Worm (Caenorhabditis elegans) whole organism, L4 larva: ENCODE measurements around the gene ubc-18.

ENCODE experiments used
- F10B5.3 ChIP-seq: sonication (generic microtip); optimal IDR thresholded peaks from 2 replicates; lab custom pipeline; 2016; ENCODE audit warnings: mild to moderate bottlenecking, missing genetic modification characterization, missing compliant biosample characterization
- F26F4.8 ChIP-seq: fragments of 200-800 bp; sonication (Bioruptor generic); conservative IDR thresholded peaks from 2 replicates; pipeline ENCODE4 v1.3.6; 2022; ENCODE audit warnings: missing genetic modification characterization, missing compliant biosample characterization
- Y105C5A.15 ChIP-seq: fragments of 200-800 bp; sonication (Bioruptor generic); IDR thresholded peaks from 2 replicates; pipeline ENCODE4 v1.3.6; 2022; ENCODE audit warnings: missing genetic modification characterization, missing compliant biosample characterization
- ZK337.2 ChIP-seq: fragments of 200-800 bp; sonication (Bioruptor generic); IDR thresholded peaks from 2 replicates; pipeline ENCODE4 v1.3.6; 2022; ENCODE audit warnings: missing genetic modification reagents, missing genetic modification characterization, missing compliant biosample characterization
- aha-1 ChIP-seq: fragments of 150-350 bp; peaks from one replicate; lab custom pipeline; 2014; ENCODE audit warnings: missing biosample characterization, missing genetic modification characterization
- aly-2 ChIP-seq: sonication (generic microtip); optimal IDR thresholded peaks from 2 replicates; lab custom pipeline; 2018; ENCODE audit warnings: missing biosample characterization, missing genetic modification characterization
- ceh-20 ChIP-seq: fragments of 200-800 bp; sonication (Bioruptor generic); IDR thresholded peaks from 2 replicates; pipeline ENCODE4 v1.3.6; 2022; ENCODE audit warnings: missing genetic modification reagents, missing genetic modification characterization, missing compliant biosample characterization
- ceh-44 ChIP-seq: fragments of 200-800 bp; sonication (Bioruptor generic); IDR thresholded peaks from 2 replicates; pipeline ENCODE4 v1.3.6; 2022; ENCODE audit warnings: missing genetic modification reagents, missing genetic modification characterization, missing compliant biosample characterization
- dve-1 ChIP-seq: sonication (generic microtip); optimal IDR thresholded peaks from 2 replicates; lab custom pipeline; 2017; ENCODE audit warnings: antibody characterized with exemption, mild to moderate bottlenecking, missing genetic modification characterization, missing compliant biosample characterization; ENCODE audit not compliant: insufficient read depth
- gei-8 ChIP-seq: fragments of 200-800 bp; sonication (Bioruptor generic); optimal IDR thresholded peaks from 2 replicates; lab custom pipeline; 2018; ENCODE audit warnings: mild to moderate bottlenecking, missing genetic modification characterization, missing compliant biosample characterization
- hif-1 ChIP-seq, 2 experiments: sonication (generic microtip); optimal IDR thresholded peaks; 2 replicates each; lab custom pipeline; 2016 to 2017; ENCODE audit warnings: missing compliant biosample characterization in 2 of 2, missing genetic modification characterization in 2 of 2, missing genetic modification reagents in 2 of 2, missing genotype in 2 of 2, mild to moderate bottlenecking in 1 of 2
- hlh-30 ChIP-seq: sonication (generic microtip); optimal IDR thresholded peaks from 2 replicates; lab custom pipeline; 2017; ENCODE audit warnings: antibody characterized with exemption, mild to moderate bottlenecking, missing genetic modification characterization, missing compliant biosample characterization; ENCODE audit not compliant: insufficient read depth
- jun-1 ChIP-seq: fragments of 150-350 bp; optimal IDR thresholded peaks from 2 replicates; lab custom pipeline; 2014; ENCODE audit warnings: missing biosample characterization, missing genetic modification reagents, missing genetic modification characterization
- lim-7 ChIP-seq: fragments of 200-800 bp; sonication (Bioruptor generic); IDR thresholded peaks from 2 replicates; pipeline ENCODE4 v1.3.6; 2022; ENCODE audit warnings: missing genetic modification characterization, missing compliant biosample characterization
- lin-15B ChIP-seq: fragments of 150-350 bp; sonication (generic microtip); optimal IDR thresholded peaks from 3 replicates; lab custom pipeline; 2014; ENCODE audit warnings: missing biosample characterization, missing genetic modification characterization
- lin-29 ChIP-seq: fragments of 200-800 bp; sonication (Bioruptor generic); IDR thresholded peaks from 2 replicates; pipeline ENCODE4 v1.3.6; 2022; ENCODE audit warnings: missing genetic modification reagents, missing genetic modification characterization, missing compliant biosample characterization
- lin-38 ChIP-seq: fragments of 200-800 bp; sonication (Bioruptor generic); IDR thresholded peaks from 2 replicates; pipeline ENCODE4 v1.3.6; 2022; ENCODE audit warnings: missing genetic modification reagents, missing genetic modification characterization, missing compliant biosample characterization
- lin-39 ChIP-seq: fragments of 150-350 bp; optimal IDR thresholded peaks from 2 replicates; lab custom pipeline; 2014; ENCODE audit warnings: missing biosample characterization, missing genetic modification reagents, missing genetic modification characterization
- lir-3 ChIP-seq: sonication (generic microtip); optimal IDR thresholded peaks from 2 replicates; lab custom pipeline; 2016; ENCODE audit warnings: mild to moderate bottlenecking, missing genetic modification characterization, missing compliant biosample characterization
- mdt-29 ChIP-seq: fragments of 200-800 bp; sonication (Bioruptor generic); IDR thresholded peaks from 2 replicates; pipeline ENCODE4 v1.3.6; 2022; ENCODE audit warnings: missing genetic modification reagents, missing genetic modification characterization, missing compliant biosample characterization
- mes-2 ChIP-seq: sonication (generic microtip); optimal IDR thresholded peaks from 2 replicates; lab custom pipeline; 2016; ENCODE audit warnings: missing genotype, mild to moderate bottlenecking, missing genetic modification characterization, missing compliant biosample characterization; ENCODE audit not compliant: poor library complexity, severe bottlenecking
- nhr-10 ChIP-seq: fragments of 150-350 bp; optimal IDR thresholded peaks from 2 replicates; lab custom pipeline; 2014; ENCODE audit warnings: missing biosample characterization, missing genetic modification characterization
- nhr-102 ChIP-seq: sonication (generic microtip); optimal IDR thresholded peaks from 2 replicates; lab custom pipeline; 2016; ENCODE audit warnings: mild to moderate bottlenecking, missing genetic modification characterization, moderate library complexity, missing compliant biosample characterization
- nhr-111 ChIP-seq: fragments of 200-800 bp; sonication (Bioruptor generic); optimal IDR thresholded peaks from 2 replicates; lab custom pipeline; 2018; ENCODE audit warnings: mild to moderate bottlenecking, missing genetic modification characterization, missing compliant biosample characterization
- nhr-76 ChIP-seq: fragments of 150-350 bp; optimal IDR thresholded peaks from 2 replicates; lab custom pipeline; 2014; ENCODE audit warnings: missing biosample characterization, missing genetic modification characterization
- pha-4 ChIP-seq, 2 experiments: fragments of 150-350 bp in 1 of 2; fragments of 200-800 bp in 1 of 2; sonication (Bioruptor generic) in 1 of 2; IDR thresholded peaks in 1 of 2; optimal IDR thresholded peaks in 1 of 2; 2 replicates each; pipeline versions ENCODE4 v1.3.6 to Lab custom; 2014 to 2022; ENCODE audit warnings: missing genetic modification characterization in 2 of 2, missing genetic modification reagents in 2 of 2, missing biosample characterization in 1 of 2, missing compliant biosample characterization in 1 of 2
- rbr-2 ChIP-seq: sonication (generic microtip); optimal IDR thresholded peaks from 2 replicates; lab custom pipeline; 2016; ENCODE audit warnings: missing genotype, missing genetic modification characterization, missing compliant biosample characterization
- unc-130 ChIP-seq: sonication (generic microtip); optimal IDR thresholded peaks from 2 replicates; lab custom pipeline; 2016; ENCODE audit warnings: missing genetic modification reagents, missing genetic modification characterization, missing compliant biosample characterization
- vab-7 ChIP-seq: fragments of 200-800 bp; sonication (Bioruptor generic); IDR thresholded peaks from 2 replicates; pipeline ENCODE4 v1.3.6; 2022; ENCODE audit warnings: missing genetic modification reagents, missing genetic modification characterization, missing compliant biosample characterization
- zfp-3 ChIP-seq: fragments of 200-800 bp; sonication (Bioruptor generic); conservative IDR thresholded peaks from 2 replicates; pipeline ENCODE4 v1.3.6; 2022; ENCODE audit warnings: missing genetic modification reagents, missing genetic modification characterization, missing compliant biosample characterization
- zip-2 ChIP-seq: fragments of 150-350 bp; optimal IDR thresholded peaks from 2 replicates; lab custom pipeline; 2014; ENCODE audit warnings: missing biosample characterization, missing genetic modification characterization
- ztf-11 ChIP-seq: fragments of 150-350 bp; optimal IDR thresholded peaks from 2 replicates; lab custom pipeline; 2014; ENCODE audit warnings: missing biosample characterization, missing genetic modification characterization

Gene ubc-18

DNA sequence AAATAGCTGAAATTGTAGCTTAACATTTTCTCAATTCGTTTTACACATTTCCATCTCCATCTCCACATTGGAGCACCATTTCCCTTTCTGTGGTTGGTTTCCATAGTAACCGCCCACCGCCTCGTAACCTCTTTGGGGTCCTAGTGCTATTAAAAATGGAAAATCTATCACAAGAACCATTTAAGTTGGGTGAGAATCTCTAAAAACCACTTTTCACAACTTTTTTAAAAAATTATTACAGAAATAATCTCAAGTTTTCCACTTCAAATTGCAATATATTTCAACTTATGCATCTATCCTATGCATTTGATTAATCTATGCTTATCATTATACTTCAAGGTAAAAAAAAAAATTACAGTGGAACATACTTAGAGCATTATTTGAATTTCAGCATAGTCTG lies 1.6 kb upstream of the ubc-18 start, which contains the start of gene tmem-17 (continued):
- TF ChIP-seq nhr-111 (GFP tag; lab: Kevin White, UChicago) = no peak

ce11 chrIII:7067385-7067896 lies 929 bp downstream of the ubc-18 start, which contains the start of gene ger-1:
TSS of gene ger-1 (minus strand) at chrIII:7067477.
- peak; percentile 56 for TF ChIP-seq mes-2 (tag; lab: Kevin White, UChicago)
- no peak for TF ChIP-seq Y105C5A.15 (GFP tag; lab: Robert Waterston, UW)
- TF ChIP-seq aha-1 = peak; percentile 39
- TF ChIP-seq ceh-44 (GFP tag; lab: Robert Waterston, UW) = no peak
- TF ChIP-seq ztf-11 (tag; lab: Kevin White, UChicago) = no peak
- TF ChIP-seq, all 104 proteins: peak for 2

DNA sequence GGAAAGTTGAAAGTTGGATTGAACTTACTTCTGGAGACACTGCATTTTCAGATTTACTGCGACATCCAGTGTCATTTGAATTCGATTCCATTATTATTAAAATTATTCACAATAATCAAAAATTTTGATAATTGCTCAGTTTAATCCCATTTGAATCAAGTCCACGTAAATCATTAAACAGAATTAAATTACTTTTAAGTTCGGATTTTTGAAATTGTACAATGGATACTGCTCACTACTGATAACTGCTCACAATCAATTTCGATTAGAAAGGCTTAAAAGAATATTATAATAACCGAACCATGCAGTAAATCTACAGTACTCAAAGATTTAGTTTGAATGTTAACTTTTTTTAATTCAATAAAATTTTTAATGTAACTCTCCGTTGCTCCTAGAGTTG lies 4.2 kb downstream of the ubc-18 start, which contains the start of gene R01H2.4:
TSS of gene R01H2.4 (minus strand) at position 101 of the 400 bp plus-strand sequence.
- TF ChIP-seq mdt-29 = no peak
- no peak for TF ChIP-seq pha-4 (GFP tag; IDR thresholded peaks at IDR 0.05; lab: Robert Waterston, UW)
- no peak for TF ChIP-seq pha-4 (tag; optimal IDR thresholded peaks at IDR 0.05; lab: Kevin White, UChicago)
- no peak for TF ChIP-seq gei-8 (GFP tag; lab: Kevin White, UChicago)
- no peak for TF ChIP-seq dve-1 (tag; lab: Kevin White, UChicago)
- TF ChIP-seq nhr-10 (tag; lab: Kevin White, UChicago) = no peak
- TF ChIP-seq vab-7 = no peak
- no peak for TF ChIP-seq lin-38 (GFP tag; lab: Robert Waterston, UW)
- TF ChIP-seq lim-7 (GFP tag; lab: Robert Waterston, UW) = no peak
- TF ChIP-seq nhr-111 (GFP tag; lab: Kevin White, UChicago) = no peak
- TF ChIP-seq F10B5.3 (tag; lab: Kevin White, UChicago) = no peak
- TF ChIP-seq rbr-2 (tag; lab: Kevin White, UChicago) = no peak
- TF ChIP-seq lir-3 (tag; lab: Kevin White, UChicago) = no peak
- no peak for TF ChIP-seq aly-2
- TF ChIP-seq ceh-44 (GFP tag; lab: Robert Waterston, UW) = no peak
- TF ChIP-seq ZK337.2 = no peak
- TF ChIP-seq F26F4.8 = no peak

ce11 chrIII:7063061-7063460 lies 5.3 kb downstream of the ubc-18 start:
- TF ChIP-seq jun-1 (no peak), aha-1 (peak; percentile 93)

ce11 chrIII:7062580-7062979 lies 5.8 kb downstream of the ubc-18 start, which contains the start of gene R01H2.1:
TSS of gene R01H2.1 (plus strand) at chrIII:7062880.
- no peak for TF ChIP-seq dve-1 (tag; lab: Kevin White, UChicago)

- TF ChIP-seq zfp-3 (no peak), nhr-76 (tag; lab: Kevin White, UChicago) (no peak), lin-29 (GFP tag; lab: Robert Waterston, UW) (no peak), lim-7 (GFP tag; lab: Robert Waterston, UW) (no peak), lin-15B (tag; lab: Kevin White, UChicago) (no peak), aha-1 (no peak), lin-39 (no peak), unc-130 (GFP tag; lab: Kevin White, UChicago) (no peak), hif-1 (tag; optimal IDR thresholded peaks at IDR 0.05; lab: Kevin White, UChicago) (no peak), rbr-2 (tag; lab: Kevin White, UChicago) (no peak), nhr-102 (no peak), ceh-20 (GFP tag; lab: Robert Waterston, UW) (no peak), zip-2 (tag; lab: Kevin White, UChicago) (no peak), hlh-30 (no peak)
Measured at ce11 chrIII:7060531-7061095, 7.8 kb downstream of the ubc-18 start, which contains the start of gene egg-2. TSS of gene egg-2 (minus strand) at chrIII:7060583.
